Fruit fly (Drosophila melanogaster): Measurements from ENCODE around the gene CG4459.
A peak's percentile ranks its signal among the peaks of the same experiment; 100 is the strongest.

Gene CG4459

DNA sequence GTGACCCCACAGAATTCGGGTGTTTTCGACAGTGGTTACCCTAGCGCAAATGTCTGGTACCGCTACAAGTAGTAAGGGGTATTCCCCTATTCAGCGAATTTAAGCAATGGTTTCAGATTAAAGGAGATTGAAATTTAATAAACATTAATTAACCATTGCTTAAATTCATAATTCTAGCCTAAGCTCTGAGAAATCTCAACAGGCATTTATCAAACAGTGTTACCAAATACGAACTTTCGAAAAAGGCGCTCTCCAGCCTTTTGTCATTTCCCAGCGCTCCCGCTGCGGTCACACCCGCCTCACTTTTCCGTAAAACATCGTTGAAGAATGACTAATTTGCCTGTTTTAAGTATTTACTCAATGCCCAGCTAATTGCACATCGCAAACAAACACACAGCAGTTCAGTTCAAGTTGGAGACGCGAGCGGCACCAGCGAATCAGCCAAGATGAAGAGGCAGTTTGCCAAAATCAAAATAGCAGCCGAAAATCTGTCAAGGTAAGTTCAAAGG, 23.5 kb downstream of the CG4459 start, which contains the start of the genes Surf6 and RhoGAP92B:
Surf6 (minus strand) TSS at position 4 of the 509 bp plus-strand sequence.
RhoGAP92B (plus strand) TSS at position 300 of the 509 bp plus-strand sequence.
- TF ChIP-seq HLH106 (tag; optimal IDR thresholded peaks at IDR 0.05) (peak; percentile 49), psq (GFP tag; optimal IDR thresholded peaks at IDR 0.05) (peak; percentile 35), Hnf4 (GFP tag; optimal IDR thresholded peaks at IDR 0.05) (peak; percentile 39), h (GFP tag; optimal IDR thresholded peaks at IDR 0.05) (peak; percentile 81), CG9705 (GFP tag; optimal IDR thresholded peaks at IDR 0.05) (peak; percentile 48), Myc (optimal IDR thresholded peaks at IDR 0.05) (peak; percentile 49), dsf (GFP tag; optimal IDR thresholded peaks at IDR 0.05; ENCODE audit: borderline replicate concordance) (peak; percentile 8), woc (GFP tag; optimal IDR thresholded peaks at IDR 0.05) (peak; percentile 40), foxo (GFP tag; optimal IDR thresholded peaks at IDR 0.05) (peak in 1 of 2 experiments; percentile 68), br (GFP tag; optimal IDR thresholded peaks at IDR 0.05) (peak; percentile 72), brk (GFP tag; optimal IDR thresholded peaks at IDR 0.05) (no peak), Jra (GFP tag; optimal IDR thresholded peaks at IDR 0.05) (peak; percentile 73), rgr (GFP tag; optimal IDR thresholded peaks at IDR 0.05) (peak; percentile 56), Hr83 (GFP tag; optimal IDR thresholded peaks at IDR 0.05; ENCODE audit: poor library complexity, severe bottlenecking) (peak; percentile 74), jim (GFP tag; optimal IDR thresholded peaks at IDR 0.05) (no peak), Hr78 (GFP tag; optimal IDR thresholded peaks at IDR 0.05) (no peak), Dif (GFP tag; optimal IDR thresholded peaks at IDR 0.05; ENCODE audit: partially characterized antibody) (no peak), Rel (GFP tag; optimal IDR thresholded peaks at IDR 0.05) (no peak), Rel (tag; optimal IDR thresholded peaks at IDR 0.05) (peak; percentile 93), Vsx2 (GFP tag; optimal IDR thresholded peaks at IDR 0.05; ENCODE audit: partially characterized antibody) (no peak), sv (GFP tag; optimal IDR thresholded peaks at IDR 0.05) (peak; percentile 56), OdsH (GFP tag; optimal IDR thresholded peaks at IDR 0.05) (peak; percentile 37), Sp1 (GFP tag; optimal IDR thresholded peaks at IDR 0.05) (peak; percentile 65), fru (GFP tag; optimal IDR thresholded peaks at IDR 0.05) (peak; percentile 62), ey (GFP tag; optimal IDR thresholded peaks at IDR 0.05) (peak; percentile 59)

DNA sequence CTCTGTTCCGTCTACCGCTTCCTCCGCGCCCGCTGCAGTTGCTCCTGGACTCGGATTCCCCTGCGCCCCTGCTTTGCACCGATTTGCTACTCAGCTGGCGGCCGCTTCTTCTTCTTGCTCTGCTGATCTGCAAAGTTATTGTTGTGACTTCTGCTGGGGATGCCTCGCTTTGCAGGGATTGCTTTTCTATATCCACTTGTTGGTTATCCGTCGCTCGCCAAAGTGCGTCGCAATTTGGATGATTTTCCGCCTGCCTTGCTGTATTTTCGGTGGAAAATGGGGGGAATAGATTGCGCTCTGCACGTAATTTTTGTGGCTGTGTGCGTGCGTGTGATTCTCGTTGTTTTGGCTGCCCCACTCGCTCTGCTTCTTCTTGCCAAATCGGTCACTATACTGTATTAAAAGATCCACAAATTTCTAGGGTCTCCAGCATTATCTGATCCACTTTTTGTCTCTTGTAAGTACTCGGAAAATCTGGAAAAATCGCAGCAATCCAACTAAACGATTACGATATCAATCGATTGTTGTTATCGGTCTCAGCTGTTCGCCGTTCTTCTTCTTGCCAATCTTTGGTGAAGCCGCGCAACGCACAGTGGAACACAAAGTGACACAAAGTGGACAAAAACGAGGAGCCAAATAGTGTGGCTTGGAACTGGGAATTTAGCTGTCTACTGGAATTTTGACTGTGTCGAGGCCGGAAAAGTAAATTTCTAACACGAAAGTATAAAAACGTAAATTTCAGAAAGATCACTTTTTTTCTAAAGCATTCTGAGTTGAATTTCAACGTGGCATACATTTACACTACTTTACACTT, 25.3 kb downstream of the CG4459 start, which contains the start of gene ClpX:
ClpX (minus strand) TSS at position 764 of the 814 bp plus-strand sequence.
- TF ChIP-seq woc (GFP tag; optimal IDR thresholded peaks at IDR 0.05) (peak; percentile 77), dl (GFP tag; optimal IDR thresholded peaks at IDR 0.05; ENCODE audit: insufficient read depth in 1 of 2, partially characterized antibody in 2 of 2) (no peak), dmrt93B (GFP tag; optimal IDR thresholded peaks at IDR 0.05) (no peak), Myc (optimal IDR thresholded peaks at IDR 0.05) (peak; percentile 77), Dif (GFP tag; optimal IDR thresholded peaks at IDR 0.05; ENCODE audit: partially characterized antibody) (no peak), rgr (GFP tag; optimal IDR thresholded peaks at IDR 0.05) (no peak), br (GFP tag; optimal IDR thresholded peaks at IDR 0.05) (no peak), ey (GFP tag; optimal IDR thresholded peaks at IDR 0.05) (no peak), Rel (GFP tag; optimal IDR thresholded peaks at IDR 0.05) (no peak), Rel (tag; optimal IDR thresholded peaks at IDR 0.05) (peak; percentile 63), OdsH (GFP tag; optimal IDR thresholded peaks at IDR 0.05) (no peak)

DNA sequence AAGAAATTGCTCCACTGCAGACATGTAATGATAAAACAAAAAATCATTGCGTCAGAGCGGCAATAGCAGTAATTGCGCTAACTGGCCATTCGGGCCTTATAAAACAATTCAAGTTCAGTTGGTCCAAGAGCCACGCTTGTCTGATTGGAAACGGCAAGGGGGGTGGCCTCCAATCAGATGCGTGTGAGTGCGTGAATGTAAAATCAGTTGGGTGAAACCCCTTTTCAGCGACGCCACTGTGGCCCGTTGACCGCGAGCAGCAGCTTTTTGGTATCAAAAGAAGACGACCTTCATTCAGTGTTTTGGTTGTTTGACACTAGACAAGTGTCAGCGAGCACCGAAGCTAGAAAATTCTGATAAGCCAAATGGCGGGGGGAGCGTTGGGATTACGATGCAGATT, 26.1 kb downstream of the CG4459 start:
- no peak for TF ChIP-seq dmrt93B (GFP tag; optimal IDR thresholded peaks at IDR 0.05)
- no peak for TF ChIP-seq br (GFP tag; optimal IDR thresholded peaks at IDR 0.05)
- TF ChIP-seq Dfd (GFP tag; optimal IDR thresholded peaks at IDR 0.05) = no peak
- no peak for TF ChIP-seq lola (GFP tag; optimal IDR thresholded peaks at IDR 0.05)
- no peak for TF ChIP-seq CG9705 (GFP tag; optimal IDR thresholded peaks at IDR 0.05)
- TF ChIP-seq fru (GFP tag; optimal IDR thresholded peaks at IDR 0.05) = no peak
- TF ChIP-seq Jra (GFP tag; optimal IDR thresholded peaks at IDR 0.05) = no peak
- no peak for TF ChIP-seq CG32264 (GFP tag; optimal IDR thresholded peaks at IDR 0.05)
- TF ChIP-seq N (GFP tag; optimal IDR thresholded peaks at IDR 0.05) = no peak
- TF ChIP-seq Abd-B (GFP tag; optimal IDR thresholded peaks at IDR 0.05) = no peak
- TF ChIP-seq Hr78 (GFP tag; optimal IDR thresholded peaks at IDR 0.05) = no peak
- TF ChIP-seq sage (GFP tag; optimal IDR thresholded peaks at IDR 0.05) = no peak
- no peak for TF ChIP-seq dl (GFP tag; optimal IDR thresholded peaks at IDR 0.05; ENCODE audit: insufficient read depth in 1 of 2, partially characterized antibody in 2 of 2)
- no peak for TF ChIP-seq jim (GFP tag; optimal IDR thresholded peaks at IDR 0.05)
- no peak for TF ChIP-seq ey (GFP tag; optimal IDR thresholded peaks at IDR 0.05)
